Fruit fly (Drosophila melanogaster) whole organism, adult: ENCODE data around the gene CG8289.

Experiments
- CG11617 ChIP-seq: fragments of 200-800 bp; sonication (Bioruptor generic); optimal IDR thresholded peaks from 2 replicates; lab custom pipeline; 2017; ENCODE audit warnings: mild to moderate bottlenecking, missing biosample characterization, missing genetic modification reagents, missing genetic modification characterization
- CG14711 ChIP-seq: fragments of 200-800 bp; sonication (Bioruptor generic); optimal IDR thresholded peaks from 2 replicates; lab custom pipeline; 2018; ENCODE audit warnings: missing biosample characterization, mild to moderate bottlenecking, missing genetic modification characterization, moderate library complexity
- CG1620 ChIP-seq: fragments of 200-800 bp; sonication (Bioruptor generic); optimal IDR thresholded peaks from 2 replicates; lab custom pipeline; 2016; ENCODE audit warnings: missing biosample characterization, missing genetic modification characterization
- CG33017 ChIP-seq: fragments of 200-800 bp; sonication (Bioruptor generic); optimal IDR thresholded peaks from 2 replicates; lab custom pipeline; 2018; ENCODE audit warnings: missing biosample characterization, mild to moderate bottlenecking, missing genetic modification characterization, moderate library complexity
- CG5204 ChIP-seq: fragments of 200-800 bp; sonication (Bioruptor generic); optimal IDR thresholded peaks from 2 replicates; lab custom pipeline; 2016; ENCODE audit warnings: missing biosample characterization, missing genetic modification characterization
- CG7045 ChIP-seq: fragments of 200-800 bp; sonication (Bioruptor generic); optimal IDR thresholded peaks from 2 replicates; lab custom pipeline; 2017; ENCODE audit warnings: missing biosample characterization, mild to moderate bottlenecking, missing genetic modification characterization
- CG7101 ChIP-seq: fragments of 200-800 bp; sonication (Bioruptor generic); optimal IDR thresholded peaks from 2 replicates; lab custom pipeline; 2018; ENCODE audit warnings: missing biosample characterization, mild to moderate bottlenecking, missing genetic modification characterization, moderate library complexity
- Crg-1 ChIP-seq: fragments of 200-800 bp; sonication (Bioruptor generic); optimal IDR thresholded peaks from 2 replicates; lab custom pipeline; 2016; ENCODE audit warnings: missing biosample characterization, missing genetic modification characterization
- Hr96 ChIP-seq: fragments of 200-800 bp; sonication (Bioruptor generic); optimal IDR thresholded peaks from 2 replicates; lab custom pipeline; 2016; ENCODE audit warnings: missing biosample characterization, missing genetic modification characterization
- Mnt ChIP-seq: fragments of 200-800 bp; sonication (Bioruptor generic); optimal IDR thresholded peaks from 2 replicates; lab custom pipeline; 2016; ENCODE audit warnings: missing biosample characterization, mild to moderate bottlenecking, missing genetic modification characterization
- bab1 ChIP-seq: fragments of 200-800 bp; sonication (Bioruptor generic); optimal IDR thresholded peaks from 3 replicates; lab custom pipeline; 2019; ENCODE audit warnings: missing biosample characterization, mild to moderate bottlenecking, missing genetic modification characterization, moderate library complexity
- kay ChIP-seq: fragments of 200-800 bp; sonication (Bioruptor generic); peaks from one replicate; lab custom pipeline; 2016; ENCODE audit warnings: missing biosample characterization, missing genetic modification characterization, borderline replicate concordance
- tj ChIP-seq: fragments of 200-800 bp; sonication (Bioruptor generic); optimal IDR thresholded peaks from 3 replicates; lab custom pipeline; 2017; ENCODE audit warnings: missing biosample characterization, mild to moderate bottlenecking, missing genetic modification characterization, moderate library complexity
- toe ChIP-seq: fragments of 200-800 bp; sonication (Bioruptor generic); optimal IDR thresholded peaks from 2 replicates; lab custom pipeline; 2016; ENCODE audit warnings: missing biosample characterization, missing genetic modification characterization

- TF ChIP-seq toe (no peak), CG7045 (GFP tag; lab: Kevin White, UChicago) (no peak), CG1620 (GFP tag; lab: Kevin White, UChicago) (no peak), CG5204 (GFP tag; lab: Kevin White, UChicago) (no peak), Hr96 (GFP tag; lab: Kevin White, UChicago) (no peak), CG14711 (tag; lab: Kevin White, UChicago) (no peak), tj (GFP tag; lab: Kevin White, UChicago) (no peak), Crg-1 (GFP tag; lab: Kevin White, UChicago) (no peak), kay (GFP tag; lab: Kevin White, UChicago) (no peak), bab1 (GFP tag; lab: Kevin White, UChicago) (peak; percentile 9), Mnt (GFP tag; lab: Kevin White, UChicago) (peak; percentile 10), CG7101 (tag; lab: Kevin White, UChicago) (no peak), CG11617 (GFP tag; lab: Kevin White, UChicago) (no peak), CG33017 (tag; lab: Kevin White, UChicago) (no peak)
Measured at dm6 chrX:17629317-17629716, 6.5 kb downstream of the CG8289 start, which contains the start of gene CG8326.
